Worm (Caenorhabditis elegans) whole organism, L1 larva: Measurements from ENCODE around the gene W08F4.7.
A peak's percentile ranks its signal among the peaks of the same experiment; 100 is the strongest.

Experiments
- Y116A8C.19 ChIP-seq: sonication (generic microtip); optimal IDR thresholded peaks from 2 replicates; lab custom pipeline; 2016; ENCODE audit warnings: missing compliant biosample characterization, missing genetic modification characterization, borderline replicate concordance
- aha-1 ChIP-seq: fragments of 150-350 bp; optimal IDR thresholded peaks from 2 replicates; lab custom pipeline; 2014; ENCODE audit warnings: missing biosample characterization, missing genetic modification characterization
- aly-2 ChIP-seq: fragments of 150-350 bp; optimal IDR thresholded peaks from 2 replicates; lab custom pipeline; 2014; ENCODE audit warnings: missing biosample characterization, missing genetic modification characterization
- ama-1 ChIP-seq: fragments of 150-350 bp; optimal IDR thresholded peaks from 2 replicates; lab custom pipeline; 2014
- blmp-1 ChIP-seq: fragments of 150-350 bp; optimal IDR thresholded peaks from 2 replicates; lab custom pipeline; 2014; ENCODE audit warnings: missing biosample characterization, missing genetic modification characterization
- ceh-63 ChIP-seq: fragments of 200-800 bp; sonication (Bioruptor generic); optimal IDR thresholded peaks from 2 replicates; lab custom pipeline; 2018; ENCODE audit warnings: mild to moderate bottlenecking, missing genetic modification characterization, missing compliant biosample characterization
- ceh-90 ChIP-seq: sonication (generic microtip); optimal IDR thresholded peaks from 2 replicates; lab custom pipeline; 2016; ENCODE audit warnings: missing genetic modification characterization, missing compliant biosample characterization
- dpl-1 ChIP-seq, 3 experiments: fragments of 150-350 bp in 2 of 3; sonication (generic microtip) in 1 of 3; optimal IDR thresholded peaks; 2 replicates each; lab custom pipeline; 2014 to 2017; ENCODE audit warnings: missing biosample characterization in 3 of 3, missing genetic modification characterization in 3 of 3, missing genetic modification reagents in 3 of 3
- efl-1 ChIP-seq, 4 experiments: fragments of 150-350 bp; optimal IDR thresholded peaks in 3 of 4; peaks in 1 of 4; 1 replicate in 1 of 4; 2 replicates in 3 of 4; lab custom pipeline; 2014; ENCODE audit warnings: missing biosample characterization in 2 of 4, missing genetic modification characterization in 2 of 4, missing genetic modification reagents in 2 of 4
- efl-3 ChIP-seq: fragments of 200-800 bp; sonication (Bioruptor generic); optimal IDR thresholded peaks from 2 replicates; lab custom pipeline; 2018; ENCODE audit warnings: mild to moderate bottlenecking, missing genetic modification characterization, missing compliant biosample characterization
- egl-13 ChIP-seq: sonication (generic microtip); optimal IDR thresholded peaks from 2 replicates; lab custom pipeline; 2016; ENCODE audit warnings: missing genotype, missing genetic modification reagents, missing genetic modification characterization, missing compliant biosample characterization
- egl-27 ChIP-seq, 2 experiments: fragments of 150-350 bp in 1 of 2; sonication (generic microtip); optimal IDR thresholded peaks; 3 replicates each; lab custom pipeline; 2017 to 2018; ENCODE audit warnings: missing biosample characterization in 2 of 2, missing genetic modification characterization in 2 of 2, missing genetic modification reagents in 2 of 2
- elt-3 ChIP-seq, 6 experiments: fragments of 150-350 bp in 1 of 6; sonication (generic microtip); optimal IDR thresholded peaks; 2 replicates each; lab custom pipeline; 2017 to 2018; ENCODE audit warnings: missing biosample characterization in 6 of 6, missing genetic modification characterization in 6 of 6, inconsistent platforms in 1 of 6
- ets-5 ChIP-seq: fragments of 200-800 bp; sonication (Bioruptor generic); IDR thresholded peaks from 2 replicates; pipeline ENCODE4 v1.3.6; 2022; ENCODE audit warnings: missing genetic modification characterization, missing compliant biosample characterization
- fkh-4 ChIP-seq: sonication (generic microtip); optimal IDR thresholded peaks from 2 replicates; lab custom pipeline; 2016; ENCODE audit warnings: missing compliant biosample characterization, missing genetic modification characterization, borderline replicate concordance
- grh-1 ChIP-seq: fragments of 200-800 bp; sonication (Bioruptor generic); IDR thresholded peaks from 2 replicates; pipeline ENCODE4 v1.3.6; 2022; ENCODE audit warnings: missing genetic modification reagents, missing genetic modification characterization, missing compliant biosample characterization
- hlh-4 ChIP-seq: sonication (generic microtip); optimal IDR thresholded peaks from 2 replicates; lab custom pipeline; 2016; ENCODE audit warnings: mild to moderate bottlenecking, missing genetic modification characterization, missing compliant biosample characterization
- hpl-2 ChIP-seq: fragments of 150-350 bp; optimal IDR thresholded peaks from 2 replicates; lab custom pipeline; 2014; ENCODE audit warnings: missing biosample characterization, missing genetic modification reagents, missing genetic modification characterization
- irx-1 ChIP-seq: sonication (generic microtip); optimal IDR thresholded peaks from 2 replicates; lab custom pipeline; 2016; ENCODE audit warnings: missing genetic modification characterization, missing compliant biosample characterization
- isw-1 ChIP-seq: fragments of 200-800 bp; sonication (Bioruptor generic); IDR thresholded peaks from 2 replicates; pipeline ENCODE4 v1.3.6; 2022; ENCODE audit warnings: missing genetic modification characterization, missing compliant biosample characterization
- lin-14 ChIP-seq: fragments of 200-800 bp; sonication (Bioruptor generic); optimal IDR thresholded peaks from 2 replicates; lab custom pipeline; 2018; ENCODE audit warnings: mild to moderate bottlenecking, missing genetic modification characterization, moderate library complexity, missing compliant biosample characterization
- lin-39 ChIP-seq: fragments of 150-350 bp; optimal IDR thresholded peaks from 2 replicates; lab custom pipeline; 2014; ENCODE audit warnings: missing biosample characterization, missing genetic modification reagents, missing genetic modification characterization
- nhr-11 ChIP-seq: fragments of 150-350 bp; optimal IDR thresholded peaks from 2 replicates; lab custom pipeline; 2014; ENCODE audit warnings: missing biosample characterization, missing genetic modification characterization
- nhr-19 ChIP-seq: fragments of 200-800 bp; sonication (Bioruptor generic); conservative IDR thresholded peaks from 2 replicates; pipeline ENCODE4 v1.3.6; 2022; ENCODE audit warnings: missing genetic modification characterization, missing compliant biosample characterization
- nhr-28 ChIP-seq: fragments of 150-350 bp; optimal IDR thresholded peaks from 2 replicates; lab custom pipeline; 2014; ENCODE audit warnings: missing biosample characterization, missing genetic modification characterization
- nhr-85 ChIP-seq: sonication (generic microtip); peaks from one replicate; lab custom pipeline; 2016; ENCODE audit warnings: missing genetic modification characterization, inconsistent platforms, missing compliant biosample characterization
- pag-3 ChIP-seq: sonication (generic microtip); optimal IDR thresholded peaks from 2 replicates; lab custom pipeline; 2017; ENCODE audit warnings: missing genetic modification characterization, mild to moderate bottlenecking, missing compliant biosample characterization, antibody characterized with exemption, borderline replicate concordance; ENCODE audit not compliant: insufficient read depth
- pax-3 ChIP-seq: fragments of 200-800 bp; sonication (Bioruptor generic); optimal IDR thresholded peaks from 2 replicates; lab custom pipeline; 2018; ENCODE audit warnings: mild to moderate bottlenecking, missing genetic modification characterization, moderate library complexity, missing compliant biosample characterization
- skn-1 ChIP-seq: fragments of 150-350 bp; optimal IDR thresholded peaks from 2 replicates; lab custom pipeline; 2014; ENCODE audit warnings: missing biosample characterization, missing genetic modification characterization
- snpc-4 ChIP-seq: fragments of 150-350 bp; optimal IDR thresholded peaks from 2 replicates; lab custom pipeline; 2014; ENCODE audit warnings: missing biosample characterization, missing genetic modification characterization
- sox-4 ChIP-seq: sonication (generic microtip); optimal IDR thresholded peaks from 2 replicates; lab custom pipeline; 2016; ENCODE audit warnings: missing genetic modification characterization, missing compliant biosample characterization
- unc-98 ChIP-seq: fragments of 200-800 bp; sonication (Bioruptor generic); IDR thresholded peaks from 2 replicates; pipeline ENCODE4 v1.3.6; 2022; ENCODE audit warnings: missing genetic modification characterization, missing compliant biosample characterization
- ztf-11 ChIP-seq, 2 experiments: sonication (generic microtip); optimal IDR thresholded peaks; 2 replicates each; lab custom pipeline; 2016 to 2017; ENCODE audit warnings: missing genetic modification characterization in 2 of 2, missing biosample characterization in 1 of 2, missing compliant biosample characterization in 1 of 2

The W08F4.7 gene

ce11 chrII:551245-551904 lies 26.2 kb downstream of the W08F4.7 start, which contains the start of gene lips-7:
TSS of gene lips-7 (plus strand) at chrII:551854.
- TF ChIP-seq efl-1 (optimal IDR thresholded peaks at IDR 0.05; lab: Kevin White, UChicago) (no peak), efl-1 (GFP tag; optimal IDR thresholded peaks at IDR 0.05 in 1 of 2; lab: Kevin White, UChicago) (peak in 1 of 2 experiments; percentile 35), unc-98 (GFP tag; lab: Robert Waterston, UW) (no peak)

ce11 chrII:549501-549900 lies 28.0 kb downstream of the W08F4.7 start:
- TF ChIP-seq efl-1 (optimal IDR thresholded peaks at IDR 0.05; lab: Kevin White, UChicago) (no peak), efl-1 (GFP tag; optimal IDR thresholded peaks at IDR 0.05 in 1 of 2; lab: Kevin White, UChicago) (peak in 1 of 2 experiments; percentile 77), aly-2 (tag; lab: Kevin White, UChicago) (no peak), sox-4 (tag; lab: Kevin White, UChicago) (no peak), snpc-4 (tag; lab: Kevin White, UChicago) (no peak)

ce11 chrII:546405-546804 lies 31.1 kb downstream of the W08F4.7 start, which contains the start of gene mlt-10:
TSS of gene mlt-10 (plus strand) at chrII:546705.
- TF ChIP-seq efl-3 (GFP tag; lab: Kevin White, UChicago), result no peak
- no peak for TF ChIP-seq pax-3 (tag; lab: Kevin White, UChicago)
- TF ChIP-seq isw-1 (GFP tag; lab: Robert Waterston, UW), result no peak
- TF ChIP-seq ets-5, result no peak
- no peak for TF ChIP-seq egl-13 (tag; lab: Kevin White, UChicago)
- TF ChIP-seq skn-1 (tag; lab: Kevin White, UChicago), result no peak
- no peak for TF ChIP-seq Y116A8C.19 (tag; lab: Kevin White, UChicago)
- TF ChIP-seq sox-4 (tag; lab: Kevin White, UChicago), result no peak
- TF ChIP-seq, all 84 proteins: peak for 0

- TF ChIP-seq fkh-4 (no peak), nhr-28 (tag; lab: Kevin White, UChicago) (no peak), nhr-11 (tag; lab: Kevin White, UChicago) (no peak), aha-1 (tag; lab: Kevin White, UChicago) (no peak), nhr-19 (GFP tag; lab: Robert Waterston, UW) (no peak), efl-1 (optimal IDR thresholded peaks at IDR 0.05; lab: Kevin White, UChicago) (no peak), efl-1 (GFP tag; optimal IDR thresholded peaks at IDR 0.05 in 1 of 2; lab: Kevin White, UChicago) (no peak), lin-39 (tag; lab: Kevin White, UChicago) (no peak), irx-1 (tag; lab: Kevin White, UChicago) (no peak), elt-3 (tag; optimal IDR thresholded peaks at IDR 0.05; lab: Kevin White, UChicago) (peak in 1 of 6 experiments; percentile 76), egl-27 (tag; optimal IDR thresholded peaks at IDR 0.05; lab: Kevin White, UChicago) (no peak), aly-2 (tag; lab: Kevin White, UChicago) (no peak), grh-1 (GFP tag; lab: Robert Waterston, UW) (no peak), blmp-1 (peak; percentile 87), ama-1 (lab: Kevin White, UChicago) (no peak), isw-1 (GFP tag; lab: Robert Waterston, UW) (no peak), ztf-11 (tag; optimal IDR thresholded peaks at IDR 0.05; lab: Kevin White, UChicago) (no peak)
Observed at ce11 chrII:542416-542815, 35.1 kb downstream of the W08F4.7 start.

ce11 chrII:536775-537174 lies 40.8 kb downstream of the W08F4.7 start, which contains the start of gene T27A1.2:
TSS of gene T27A1.2 (minus strand) at chrII:536875.
- TF ChIP-seq aha-1 (tag; lab: Kevin White, UChicago) (no peak), ceh-63 (no peak), ceh-90 (tag; lab: Kevin White, UChicago) (no peak), egl-13 (tag; lab: Kevin White, UChicago) (no peak), ets-5 (no peak), nhr-85 (no peak), lin-14 (GFP tag; lab: Kevin White, UChicago) (no peak), dpl-1 (GFP tag; optimal IDR thresholded peaks at IDR 0.05; lab: Kevin White, UChicago) (no peak), pag-3 (no peak), efl-1 (optimal IDR thresholded peaks at IDR 0.05; lab: Kevin White, UChicago) (no peak), efl-1 (GFP tag; optimal IDR thresholded peaks at IDR 0.05 in 1 of 2; lab: Kevin White, UChicago) (no peak), hlh-4 (no peak), ztf-11 (tag; optimal IDR thresholded peaks at IDR 0.05; lab: Kevin White, UChicago) (no peak), hpl-2 (no peak)
- TF ChIP-seq, all 84 proteins: peak for 0
